Worm (Caenorhabditis elegans): ENCODE results near the gene dsh-1.
A peak's percentile ranks its signal among the peaks of the same experiment; 100 is the strongest.

The dsh-1 gene

ce11 chrII:5191766-5192165, 33.4 kb downstream of the dsh-1 start:
- TF ChIP-seq elt-2 (tag; optimal IDR thresholded peaks at IDR 0.05) (peak; percentile 71), ceh-31 (tag; optimal IDR thresholded peaks at IDR 0.05) (no peak)

ce11 chrII:5187934-5188333, 37.2 kb downstream of the dsh-1 start:
- TF ChIP-seq ama-1 (optimal IDR thresholded peaks at IDR 0.05) (no peak), nhr-11 (tag; optimal IDR thresholded peaks at IDR 0.05) (no peak), zip-5 (tag; optimal IDR thresholded peaks at IDR 0.05) (no peak), eyg-1 (tag; optimal IDR thresholded peaks at IDR 0.05) (no peak), C08G9.2 (tag; optimal IDR thresholded peaks at IDR 0.05) (no peak), fax-1 (tag; optimal IDR thresholded peaks at IDR 0.05) (no peak), madf-2 (tag; optimal IDR thresholded peaks at IDR 0.05) (no peak), pqm-1 (tag; optimal IDR thresholded peaks at IDR 0.05) (no peak), npax-4 (tag; optimal IDR thresholded peaks at IDR 0.05) (no peak), nhr-232 (tag; optimal IDR thresholded peaks at IDR 0.05) (no peak), hlh-30 (tag; optimal IDR thresholded peaks at IDR 0.05; ENCODE audit: insufficient read depth) (no peak), F13H6.1 (tag; optimal IDR thresholded peaks at IDR 0.05) (no peak), pag-3 (tag; optimal IDR thresholded peaks at IDR 0.05; ENCODE audit: borderline replicate concordance) (no peak), C38D4.7 (GFP tag; optimal IDR thresholded peaks at IDR 0.05) (no peak)

ce11 chrII:5187469-5187868, 37.7 kb downstream of the dsh-1 start, which contains the start of gene crh-2:
TSS of gene crh-2 (minus strand) at chrII:5187569.
- TF ChIP-seq odd-2 (tag; optimal IDR thresholded peaks at IDR 0.05) = no peak
- no peak for TF ChIP-seq ztf-16 (tag; optimal IDR thresholded peaks at IDR 0.05)
- no peak for TF ChIP-seq madf-2 (tag; optimal IDR thresholded peaks at IDR 0.05)
- TF ChIP-seq K09A11.1 (tag; optimal IDR thresholded peaks at IDR 0.05; ENCODE audit: insufficient read depth) = no peak
- no peak for TF ChIP-seq gmeb-2 (tag; optimal IDR thresholded peaks at IDR 0.05)
- no peak for TF ChIP-seq fkh-10 (GFP tag; optimal IDR thresholded peaks at IDR 0.05)
- TF ChIP-seq pros-1 (tag; optimal IDR thresholded peaks at IDR 0.05) = no peak
- TF ChIP-seq elt-2 (tag; optimal IDR thresholded peaks at IDR 0.05) = no peak
- TF ChIP-seq zip-5 (tag; optimal IDR thresholded peaks at IDR 0.05) = no peak
- TF ChIP-seq ceh-14 (tag; optimal IDR thresholded peaks at IDR 0.05) = no peak

ce11 chrII:5186870-5187269, 38.3 kb downstream of the dsh-1 start:
- TF ChIP-seq K02D7.2 (tag; optimal IDR thresholded peaks at IDR 0.05) (no peak), hlh-8 (tag; optimal IDR thresholded peaks at IDR 0.05) (no peak), hlh-30 (tag; optimal IDR thresholded peaks at IDR 0.05; ENCODE audit: insufficient read depth) (no peak), dmd-4 (tag; optimal IDR thresholded peaks at IDR 0.05; ENCODE audit: borderline replicate concordance) (no peak), unc-86 (tag; optimal IDR thresholded peaks at IDR 0.05) (no peak), pag-3 (tag; optimal IDR thresholded peaks at IDR 0.05; ENCODE audit: borderline replicate concordance) (no peak), madf-2 (tag; optimal IDR thresholded peaks at IDR 0.05) (no peak), C38D4.7 (GFP tag; optimal IDR thresholded peaks at IDR 0.05) (no peak), ama-1 (optimal IDR thresholded peaks at IDR 0.05) (no peak), ceh-24 (tag; optimal IDR thresholded peaks at IDR 0.05) (no peak), pqm-1 (tag; optimal IDR thresholded peaks at IDR 0.05) (no peak), ahr-1 (tag; optimal IDR thresholded peaks at IDR 0.05) (no peak), ets-4 (tag; optimal IDR thresholded peaks at IDR 0.05) (no peak), dve-1 (tag; optimal IDR thresholded peaks at IDR 0.05) (no peak), sox-4 (tag; optimal IDR thresholded peaks at IDR 0.05) (no peak)

- TF ChIP-seq elt-2 (tag; optimal IDR thresholded peaks at IDR 0.05) = peak; percentile 88
- TF ChIP-seq hlh-30 (tag; optimal IDR thresholded peaks at IDR 0.05; ENCODE audit: insufficient read depth) = no peak
Measured at ce11 chrII:5185955-5186539, 39.1 kb downstream of the dsh-1 start.

Data from whole organism, late embryonic.